Fruit fly (Drosophila melanogaster) whole organism, embryonic: Measurements from ENCODE around the gene Rtca.
A peak's percentile ranks its signal among the peaks of the same experiment; 100 is the strongest.

Source experiments
- Bteb2 ChIP-seq: fragments of 200-800 bp; sonication (Bioruptor generic); optimal IDR thresholded peaks from 2 replicates; lab custom pipeline; 2016; ENCODE audit warnings: missing biosample characterization, missing genetic modification characterization
- CG10209 ChIP-seq: fragments of 200-800 bp; sonication (Bioruptor generic); optimal IDR thresholded peaks from 3 replicates; lab custom pipeline; 2017; ENCODE audit warnings: missing biosample characterization, mild to moderate bottlenecking, missing genetic modification characterization, missing genetic modification reagents
- CG15073 ChIP-seq: fragments of 200-800 bp; sonication (Bioruptor generic); optimal IDR thresholded peaks from 2 replicates; lab custom pipeline; 2016; ENCODE audit warnings: missing biosample characterization, missing genetic modification characterization
- CG15269 ChIP-seq: fragments of 200-800 bp; sonication (Bioruptor generic); optimal IDR thresholded peaks from 2 replicates; lab custom pipeline; 2018; ENCODE audit warnings: missing biosample characterization, mild to moderate bottlenecking, missing genetic modification characterization, moderate library complexity
- CG15696 ChIP-seq: fragments of 200-800 bp; sonication (Bioruptor generic); optimal IDR thresholded peaks from 2 replicates; lab custom pipeline; 2019; ENCODE audit warnings: missing biosample characterization, mild to moderate bottlenecking, missing genetic modification characterization, moderate library complexity
- CG16813 ChIP-seq: fragments of 200-800 bp; sonication (Bioruptor generic); IDR thresholded peaks from 3 replicates; pipeline ENCODE4 v1.3.6; 2022; ENCODE audit warnings: missing biosample characterization, missing genetic modification characterization; ENCODE audit not compliant: partially characterized antibody
- CG16863 ChIP-seq: fragments of 200-800 bp; sonication (Bioruptor generic); optimal IDR thresholded peaks from 3 replicates; lab custom pipeline; 2016; ENCODE audit warnings: missing biosample characterization, missing genetic modification characterization
- CG17328 ChIP-seq: fragments of 200-800 bp; sonication (Bioruptor generic); IDR thresholded peaks from 2 replicates; pipeline ENCODE4 v1.3.6; 2022; ENCODE audit warnings: missing biosample characterization, missing genetic modification characterization
- CG17802 ChIP-seq: fragments of 200-800 bp; sonication (Bioruptor generic); optimal IDR thresholded peaks from 2 replicates; lab custom pipeline; 2018; ENCODE audit warnings: missing biosample characterization, mild to moderate bottlenecking, missing genetic modification characterization, moderate library complexity
- CG2875 ChIP-seq: fragments of 200-800 bp; sonication (Bioruptor generic); optimal IDR thresholded peaks from 2 replicates; lab custom pipeline; 2017; ENCODE audit warnings: missing biosample characterization, mild to moderate bottlenecking, missing genetic modification characterization, missing genetic modification reagents
- CG30020 ChIP-seq: fragments of 200-800 bp; optimal IDR thresholded peaks from 2 replicates; lab custom pipeline; 2019; ENCODE audit warnings: missing biosample characterization, mild to moderate bottlenecking, missing genetic modification characterization, moderate library complexity
- CG31365 ChIP-seq: fragments of 200-800 bp; sonication (Bioruptor generic); optimal IDR thresholded peaks from 2 replicates; lab custom pipeline; 2018; ENCODE audit warnings: missing biosample characterization, mild to moderate bottlenecking, missing genetic modification characterization
- CG3838 ChIP-seq: fragments of 200-800 bp; sonication (Bioruptor generic); optimal IDR thresholded peaks from 3 replicates; lab custom pipeline; 2016; ENCODE audit warnings: missing biosample characterization, missing genetic modification characterization
- CG4328 ChIP-seq: fragments of 200-800 bp; sonication (Bioruptor generic); optimal IDR thresholded peaks from 3 replicates; lab custom pipeline; 2017; ENCODE audit warnings: missing biosample characterization, missing genetic modification reagents, missing genetic modification characterization
- CG4707 ChIP-seq: fragments of 200-800 bp; sonication (Bioruptor generic); optimal IDR thresholded peaks from 2 replicates; lab custom pipeline; 2018; ENCODE audit warnings: missing biosample characterization, mild to moderate bottlenecking, missing genetic modification characterization, moderate library complexity
- CG6175 ChIP-seq: fragments of 200-800 bp; sonication (Bioruptor generic); IDR thresholded peaks from 3 replicates; pipeline ENCODE4 v1.3.6; 2022; ENCODE audit warnings: missing biosample characterization, missing genetic modification characterization
- CG7839 ChIP-seq: fragments of 200-800 bp; sonication (Bioruptor generic); optimal IDR thresholded peaks from 3 replicates; lab custom pipeline; 2018; ENCODE audit warnings: missing biosample characterization, mild to moderate bottlenecking, missing genetic modification characterization, moderate library complexity
- CG7987 ChIP-seq: fragments of 200-800 bp; sonication (Bioruptor generic); optimal IDR thresholded peaks from 2 replicates; lab custom pipeline; 2018; ENCODE audit warnings: missing biosample characterization, mild to moderate bottlenecking, missing genetic modification characterization, moderate library complexity
- CG8089 ChIP-seq: fragments of 200-800 bp; sonication (Bioruptor generic); optimal IDR thresholded peaks from 3 replicates; lab custom pipeline; 2016; ENCODE audit warnings: missing biosample characterization, missing genetic modification characterization
- CG8290 ChIP-seq, 3 experiments: fragments of 200-800 bp; sonication (Bioruptor generic); optimal IDR thresholded peaks; 2 replicates each; lab custom pipeline; 2016 to 2019; ENCODE audit warnings: missing biosample characterization in 3 of 3, missing genetic modification characterization in 3 of 3, mild to moderate bottlenecking in 2 of 3, moderate library complexity in 1 of 3
- CTCF ChIP-seq: fragments of 200-800 bp; sonication (Bioruptor generic); optimal IDR thresholded peaks from 2 replicates; lab custom pipeline; 2017; ENCODE audit warnings: missing biosample characterization, mild to moderate bottlenecking, missing genetic modification characterization, moderate library complexity
- CoRest ChIP-seq: fragments of 200-800 bp; sonication (Bioruptor generic); optimal IDR thresholded peaks from 3 replicates; lab custom pipeline; 2018; ENCODE audit warnings: missing biosample characterization, mild to moderate bottlenecking, missing genetic modification characterization, moderate library complexity
- CrebB ChIP-seq: fragments of 200-800 bp; sonication (Bioruptor generic); optimal IDR thresholded peaks from 3 replicates; lab custom pipeline; 2018; ENCODE audit warnings: missing biosample characterization, mild to moderate bottlenecking, missing genetic modification characterization
- Dip3 ChIP-seq: fragments of 200-800 bp; sonication (Bioruptor generic); optimal IDR thresholded peaks from 3 replicates; lab custom pipeline; 2016; ENCODE audit warnings: missing biosample characterization, missing genetic modification characterization
- Dll ChIP-seq: fragments of 200-800 bp; sonication (Bioruptor generic); IDR thresholded peaks from 4 replicates; pipeline ENCODE4 v1.3.6; 2022; ENCODE audit warnings: missing biosample characterization, missing genetic modification characterization; ENCODE audit not compliant: partially characterized antibody
- HLHmδ ChIP-seq: fragments of 200-800 bp; sonication (Bioruptor generic); optimal IDR thresholded peaks from 2 replicates; lab custom pipeline; 2018; ENCODE audit warnings: missing biosample characterization, mild to moderate bottlenecking, missing genetic modification characterization, moderate library complexity
- Kr ChIP-seq: fragments of 200-800 bp; sonication (Bioruptor generic); optimal IDR thresholded peaks from 2 replicates; lab custom pipeline; 2017; ENCODE audit warnings: missing biosample characterization, mild to moderate bottlenecking, missing genetic modification characterization
- Mes4 ChIP-seq: fragments of 200-800 bp; sonication (Bioruptor generic); optimal IDR thresholded peaks from 2 replicates; lab custom pipeline; 2016; ENCODE audit warnings: missing biosample characterization, missing genetic modification characterization
- Optix ChIP-seq: fragments of 200-800 bp; sonication (Bioruptor generic); IDR thresholded peaks from 3 replicates; pipeline ENCODE4 v1.3.6; 2022; ENCODE audit warnings: missing biosample characterization, missing genetic modification characterization
- Sox102F ChIP-seq: fragments of 200-800 bp; sonication (Bioruptor generic); optimal IDR thresholded peaks from 2 replicates; lab custom pipeline; 2018; ENCODE audit warnings: missing biosample characterization, mild to moderate bottlenecking, missing genetic modification characterization, moderate library complexity
- Ssrp ChIP-seq: fragments of 200-800 bp; sonication (Bioruptor generic); optimal IDR thresholded peaks from 2 replicates; lab custom pipeline; 2018; ENCODE audit warnings: missing biosample characterization, mild to moderate bottlenecking, missing genetic modification characterization, moderate library complexity
- Usf ChIP-seq: fragments of 200-800 bp; sonication (Bioruptor generic); optimal IDR thresholded peaks from 2 replicates; lab custom pipeline; 2017; ENCODE audit warnings: missing genotype, missing biosample characterization, missing genetic modification characterization
- ash1 ChIP-seq: fragments of 200-800 bp; sonication (Bioruptor generic); optimal IDR thresholded peaks from 2 replicates; lab custom pipeline; 2018; ENCODE audit warnings: missing biosample characterization, mild to moderate bottlenecking, missing genetic modification characterization
- bab2 ChIP-seq: fragments of 200-800 bp; sonication (Bioruptor generic); optimal IDR thresholded peaks from 2 replicates; lab custom pipeline; 2016; ENCODE audit warnings: missing biosample characterization, missing genetic modification characterization
- chinmo ChIP-seq: fragments of 200-800 bp; sonication (Bioruptor generic); IDR thresholded peaks from 4 replicates; pipeline ENCODE4 v1.3.6; 2022; ENCODE audit warnings: missing biosample characterization, missing genetic modification characterization; ENCODE audit not compliant: partially characterized antibody
- crc ChIP-seq: fragments of 200-800 bp; sonication (Bioruptor generic); optimal IDR thresholded peaks from 2 replicates; lab custom pipeline; 2016; ENCODE audit warnings: missing biosample characterization, missing genetic modification characterization
- croc ChIP-seq: fragments of 200-800 bp; sonication (Bioruptor generic); conservative IDR thresholded peaks from 3 replicates; pipeline ENCODE4 v1.3.6; 2022; ENCODE audit warnings: missing biosample characterization, missing genetic modification characterization
- da ChIP-seq: fragments of 200-800 bp; sonication (Bioruptor generic); optimal IDR thresholded peaks from 2 replicates; lab custom pipeline; 2016; ENCODE audit warnings: missing biosample characterization, missing genetic modification characterization
- ewg ChIP-seq: fragments of 200-800 bp; sonication (Bioruptor generic); optimal IDR thresholded peaks from 3 replicates; lab custom pipeline; 2017; ENCODE audit warnings: mild to moderate bottlenecking, missing biosample characterization, missing genetic modification reagents, missing genetic modification characterization
- eyg ChIP-seq: fragments of 200-800 bp; sonication (Bioruptor generic); optimal IDR thresholded peaks from 3 replicates; lab custom pipeline; 2016; ENCODE audit warnings: missing biosample characterization, missing genetic modification characterization
- ftz-f1 ChIP-seq: fragments of 200-800 bp; sonication (Bioruptor generic); optimal IDR thresholded peaks from 2 replicates; lab custom pipeline; 2016; ENCODE audit warnings: missing biosample characterization, missing genetic modification characterization
- grn ChIP-seq: fragments of 200-800 bp; sonication (Bioruptor generic); optimal IDR thresholded peaks from 3 replicates; lab custom pipeline; 2017; ENCODE audit warnings: missing biosample characterization, missing genetic modification characterization
- hbn ChIP-seq: fragments of 200-800 bp; sonication (Bioruptor generic); IDR thresholded peaks from 2 replicates; pipeline ENCODE4 v1.3.6; 2022; ENCODE audit warnings: missing biosample characterization, missing genetic modification characterization; ENCODE audit not compliant: partially characterized antibody
- inv ChIP-seq: fragments of 200-800 bp; sonication (Bioruptor generic); IDR thresholded peaks from 2 replicates; pipeline ENCODE4 v1.3.6; 2022; ENCODE audit warnings: missing biosample characterization, missing genetic modification characterization; ENCODE audit not compliant: partially characterized antibody
- otp ChIP-seq: fragments of 200-800 bp; sonication (Bioruptor generic); IDR thresholded peaks from 3 replicates; pipeline ENCODE4, ENCODE4 v1.3.6; 2022; ENCODE audit warnings: missing biosample characterization, missing genetic modification characterization
- pan ChIP-seq, 4 experiments: fragments of >200 bp in 3 of 4; fragments of 200-800 bp in 1 of 4; sonication (Bioruptor generic) in 1 of 4; optimal IDR thresholded peaks in 3 of 4; IDR thresholded peaks in 1 of 4; 2 replicates each; pipeline versions ENCODE4 v1.3.6 to Lab custom; 2017 to 2022; ENCODE audit warnings: missing biosample characterization in 2 of 4, missing genetic modification characterization in 2 of 4, mixed read lengths in 1 of 4
- pnt ChIP-seq: fragments of 200-800 bp; sonication (Bioruptor generic); optimal IDR thresholded peaks from 3 replicates; lab custom pipeline; 2016; ENCODE audit warnings: missing biosample characterization, missing genetic modification characterization
- row ChIP-seq: fragments of 200-800 bp; sonication (Bioruptor generic); IDR thresholded peaks from 3 replicates; pipeline ENCODE4 v1.3.6; 2022; ENCODE audit warnings: missing biosample characterization, missing genetic modification characterization
- sc ChIP-seq, 3 experiments: fragments of >200 bp in 2 of 3; fragments of 200-800 bp in 1 of 3; sonication (Bioruptor generic) in 1 of 3; optimal IDR thresholded peaks; 2 replicates in 2 of 3; 3 replicates in 1 of 3; lab custom pipeline; 2017; ENCODE audit warnings: mild to moderate bottlenecking in 1 of 3, missing biosample characterization in 1 of 3, missing genetic modification characterization in 1 of 3, missing genetic modification reagents in 1 of 3
- sd ChIP-seq: fragments of 200-800 bp; sonication (Bioruptor generic); optimal IDR thresholded peaks from 3 replicates; lab custom pipeline; 2018; ENCODE audit warnings: missing biosample characterization, mild to moderate bottlenecking, missing genetic modification characterization, moderate library complexity

Rtca gene

DNA sequence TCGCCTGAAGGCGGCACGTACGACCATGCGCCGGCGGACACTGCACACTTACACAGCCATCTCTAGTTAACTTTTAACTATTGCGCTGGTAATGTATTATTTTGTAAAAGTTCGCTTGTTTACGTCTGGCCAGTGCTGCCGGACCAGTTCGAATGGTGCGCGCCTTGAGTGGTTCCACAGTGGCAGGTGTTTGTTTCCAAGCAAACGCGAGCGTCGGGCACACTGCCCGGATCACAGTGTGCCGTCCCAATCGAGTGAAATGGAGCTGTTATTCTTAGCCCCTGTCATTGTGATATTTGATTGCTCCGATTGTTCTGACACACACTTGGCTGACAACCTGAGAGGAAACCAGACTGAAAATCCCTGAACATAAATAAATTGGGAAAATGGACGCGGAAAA, 1.1 kb downstream of the Rtca start, which contains the start of gene CG4199 (continued):
- no peak for TF ChIP-seq pan (optimal IDR thresholded peaks at IDR 0.05; lab: Kevin White, UChicago)
- no peak for TF ChIP-seq pan (GFP tag; optimal IDR thresholded peaks at IDR 0.05 in 1 of 2, IDR thresholded peaks at IDR 0.05 in 1 of 2)
- TF ChIP-seq Optix (GFP tag; lab: Robert Waterston, UW): no peak
- TF ChIP-seq row: peak; percentile 51
- TF ChIP-seq CG2875: no peak
- TF ChIP-seq CG3838 (GFP tag; lab: Kevin White, UChicago): no peak
- TF ChIP-seq sd (tag; lab: Kevin White, UChicago): no peak
- no peak for TF ChIP-seq bab2 (GFP tag; lab: Kevin White, UChicago)
- TF ChIP-seq Bteb2: no peak
- TF ChIP-seq CG31365 (tag; lab: Kevin White, UChicago): no peak
- TF ChIP-seq Dip3: no peak
- no peak for TF ChIP-seq Dll (GFP tag; lab: Robert Waterston, UW)
- TF ChIP-seq CG16863 (GFP tag; lab: Kevin White, UChicago): no peak
- no peak for TF ChIP-seq crc
- no peak for TF ChIP-seq CG4328 (GFP tag; lab: Kevin White, UChicago)
- TF ChIP-seq CG16813 (GFP tag; lab: Robert Waterston, UW): no peak
- TF ChIP-seq croc (GFP tag; lab: Robert Waterston, UW): no peak
- no peak for TF ChIP-seq otp (GFP tag; lab: Robert Waterston, UW)
- TF ChIP-seq Mes4 (GFP tag; lab: Kevin White, UChicago): no peak
- no peak for TF ChIP-seq CG17802
- TF ChIP-seq CG30020 (tag; lab: Kevin White, UChicago): no peak
- TF ChIP-seq CoRest (tag; lab: Kevin White, UChicago): no peak
- no peak for TF ChIP-seq ash1
- TF ChIP-seq da (GFP tag; lab: Kevin White, UChicago): peak; percentile 20
- no peak for TF ChIP-seq CG8089 (GFP tag; lab: Kevin White, UChicago)
- TF ChIP-seq ewg (GFP tag; lab: Kevin White, UChicago): no peak
- no peak for TF ChIP-seq CG8290 (GFP tag; optimal IDR thresholded peaks at IDR 0.05; lab: Kevin White, UChicago)
- TF ChIP-seq CG8290 (tag; optimal IDR thresholded peaks at IDR 0.05; lab: Kevin White, UChicago): peak in 1 of 2 experiments; percentile 80
- peak; percentile 51 for TF ChIP-seq CTCF
- TF ChIP-seq CG4707 (GFP tag; lab: Kevin White, UChicago): no peak
- no peak for TF ChIP-seq grn (GFP tag; lab: Kevin White, UChicago)
- no peak for TF ChIP-seq CG15696
- no peak for TF ChIP-seq sc (optimal IDR thresholded peaks at IDR 0.05; lab: Kevin White, UChicago)
- no peak for TF ChIP-seq sc (GFP tag; optimal IDR thresholded peaks at IDR 0.05; lab: Kevin White, UChicago)
- no peak for TF ChIP-seq CrebB (tag; lab: Kevin White, UChicago)
- TF ChIP-seq Ssrp: no peak
- no peak for TF ChIP-seq eyg (GFP tag; lab: Kevin White, UChicago)
- TF ChIP-seq hbn: no peak; the same call in 1 of the 2 replicates
- TF ChIP-seq CG7839 (tag; lab: Kevin White, UChicago): no peak
- no peak for TF ChIP-seq CG7987 (GFP tag; lab: Kevin White, UChicago)
- TF ChIP-seq Kr (GFP tag; lab: Kevin White, UChicago): no peak
- peak; percentile 41 for TF ChIP-seq ftz-f1 (GFP tag; lab: Kevin White, UChicago)
- TF ChIP-seq CG15073 (GFP tag; lab: Kevin White, UChicago): no peak
- TF ChIP-seq Usf (GFP tag; lab: Kevin White, UChicago): no peak
- TF ChIP-seq CG17328 (GFP tag; lab: Robert Waterston, UW): no peak
- 0 out of 4 replicates have a peak, but pooled peaks have one; percentile 29 for TF ChIP-seq chinmo (GFP tag; lab: Robert Waterston, UW)
- no peak for TF ChIP-seq inv
- TF ChIP-seq CG6175 (GFP tag; lab: Robert Waterston, UW): no peak
- no peak for TF ChIP-seq pnt
- no peak for TF ChIP-seq CG10209
- TF ChIP-seq Sox102F (GFP tag; lab: Kevin White, UChicago): no peak
- TF ChIP-seq CG15269 (tag; lab: Kevin White, UChicago): no peak
- no peak for TF ChIP-seq HLHmδ
